Worm (Caenorhabditis elegans) whole organism, L4 larva: ENCODE measurements around the gene str-232.

Experiments
- aha-1 ChIP-seq: fragments of 150-350 bp; peaks from one replicate; lab custom pipeline; 2014; ENCODE audit warnings: missing biosample characterization, missing genetic modification characterization
- egl-27 ChIP-seq: sonication (generic microtip); optimal IDR thresholded peaks from 3 replicates; lab custom pipeline; 2017; ENCODE audit warnings: missing biosample characterization, missing genetic modification reagents, missing genetic modification characterization
- lsy-2 ChIP-seq, 2 experiments: fragments of 150-350 bp in 1 of 2; sonication (generic microtip) in 1 of 2; optimal IDR thresholded peaks; 2 replicates each; lab custom pipeline; 2014 to 2017; ENCODE audit warnings: missing biosample characterization in 2 of 2, missing genetic modification characterization in 2 of 2
- php-3 ChIP-seq: fragments of 200-800 bp; sonication (Bioruptor generic); IDR thresholded peaks from 2 replicates; pipeline ENCODE4 v1.3.6; 2022; ENCODE audit warnings: missing genetic modification reagents, missing genetic modification characterization, missing compliant biosample characterization

DNA sequence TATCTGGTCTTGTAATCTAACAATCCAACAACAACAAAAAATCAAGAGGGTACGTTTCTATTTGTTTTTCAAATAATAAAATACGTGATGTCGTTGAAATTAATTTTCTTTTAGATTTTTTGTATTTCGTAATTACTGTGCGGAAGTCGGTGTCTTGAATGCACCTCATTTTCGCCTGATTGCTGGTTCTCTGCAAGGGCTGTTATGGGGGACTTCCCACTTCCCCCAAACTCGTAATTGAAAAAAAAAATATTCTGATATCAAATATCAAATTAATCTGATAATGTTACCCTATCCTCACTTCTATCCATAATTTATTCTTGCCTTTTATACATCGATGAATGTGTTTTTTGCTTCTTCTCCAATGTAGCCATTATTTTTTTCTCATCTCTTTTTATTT, 27.5 kb downstream of the str-232 start, which contains the start of gene F36G9.15:
- no peak for TF ChIP-seq egl-27 (tag; lab: Kevin White, UChicago)
- TF ChIP-seq aha-1 = peak; percentile 15
- no peak for TF ChIP-seq lsy-2 (tag; optimal IDR thresholded peaks at IDR 0.05; lab: Kevin White, UChicago)
- no peak for TF ChIP-seq php-3 (GFP tag; lab: Robert Waterston, UW)
